Worm (Caenorhabditis elegans): Measurements from ENCODE around the gene set-24.

ce11 chrII:12162997-12163396, 32.2 kb upstream of the set-24 start:
- no peak for TF ChIP-seq ztf-11 (tag; optimal IDR thresholded peaks at IDR 0.05)
- TF ChIP-seq fos-1 (tag; optimal IDR thresholded peaks at IDR 0.05), result no peak
- no peak for TF ChIP-seq nhr-129 (tag; optimal IDR thresholded peaks at IDR 0.05)
- no peak for TF ChIP-seq ceh-82 (tag; optimal IDR thresholded peaks at IDR 0.05)
- TF ChIP-seq aly-2 (tag; optimal IDR thresholded peaks at IDR 0.05), result no peak
- no peak for TF ChIP-seq skn-1 (tag; optimal IDR thresholded peaks at IDR 0.05)
- no peak for TF ChIP-seq nhr-10 (tag; optimal IDR thresholded peaks at IDR 0.05)
- no peak for TF ChIP-seq ceh-16 (tag; optimal IDR thresholded peaks at IDR 0.05)
- TF ChIP-seq Y55F3AM.14 (GFP tag; optimal IDR thresholded peaks at IDR 0.05), result no peak
- TF ChIP-seq unc-39 (tag; optimal IDR thresholded peaks at IDR 0.05), result no peak
- TF ChIP-seq ama-1 (optimal IDR thresholded peaks at IDR 0.05), result no peak
- no peak for TF ChIP-seq alr-1 (tag; optimal IDR thresholded peaks at IDR 0.05)
- TF ChIP-seq C34F6.9 (tag; optimal IDR thresholded peaks at IDR 0.05), result peak; percentile 39
- no peak for TF ChIP-seq nhr-6 (tag; optimal IDR thresholded peaks at IDR 0.05)

All from whole organism, L2 larva.